3 fruit fly cellular contexts compared by ENCODE assay signal in genomic region chrX:16718169-16718723, dm6.
TF ChIP-seq lines count a peak whose summit lies in the region.

No protein-coding gene starts in this region.

- no peak for TF ChIP-seq CTCF in whole organism, embryonic (GFP tag; optimal IDR thresholded peaks at IDR 0.05; lab: Kevin White, UChicago)

TF ChIP-seq in whole organism, adult, 20 proteins besides CTCF, POLR2A, EP300 and RAD21:
- no peak for TF ChIP-seq CG11617 (GFP tag; optimal IDR thresholded peaks at IDR 0.05; lab: Kevin White, UChicago)
- no peak for TF ChIP-seq CG7045 (GFP tag; optimal IDR thresholded peaks at IDR 0.05; lab: Kevin White, UChicago)
- no peak for TF ChIP-seq CG1620 (GFP tag; optimal IDR thresholded peaks at IDR 0.05; lab: Kevin White, UChicago)
- TF ChIP-seq tj (GFP tag; optimal IDR thresholded peaks at IDR 0.05; lab: Kevin White, UChicago), result peak; percentile 98
- TF ChIP-seq CG7101 (tag; optimal IDR thresholded peaks at IDR 0.05; lab: Kevin White, UChicago), result no peak
- no peak for TF ChIP-seq Mnt (GFP tag; optimal IDR thresholded peaks at IDR 0.05; lab: Kevin White, UChicago)
- TF ChIP-seq kay (GFP tag; lab: Kevin White, UChicago; ENCODE audit: borderline replicate concordance), result no peak
- TF ChIP-seq pad (GFP tag; optimal IDR thresholded peaks at IDR 0.05; lab: Kevin White, UChicago), result no peak
- no peak for TF ChIP-seq cnc (optimal IDR thresholded peaks at IDR 0.05; lab: Kevin White, UChicago)
- no peak for TF ChIP-seq CG12768 (GFP tag; optimal IDR thresholded peaks at IDR 0.05; lab: Kevin White, UChicago)
- peak; percentile 37 for TF ChIP-seq cic (GFP tag; optimal IDR thresholded peaks at IDR 0.05; lab: Kevin White, UChicago)
- no peak for TF ChIP-seq Clk (GFP tag; optimal IDR thresholded peaks at IDR 0.05; lab: Kevin White, UChicago)
- TF ChIP-seq ovo (GFP tag; optimal IDR thresholded peaks at IDR 0.05; lab: Kevin White, UChicago), result no peak
- no peak for TF ChIP-seq Hr96 (GFP tag; optimal IDR thresholded peaks at IDR 0.05; lab: Kevin White, UChicago)
- TF ChIP-seq toe (GFP tag; optimal IDR thresholded peaks at IDR 0.05; lab: Kevin White, UChicago), result no peak
- TF ChIP-seq Crg-1 (GFP tag; optimal IDR thresholded peaks at IDR 0.05; lab: Kevin White, UChicago), result no peak
- TF ChIP-seq bab1 (GFP tag; optimal IDR thresholded peaks at IDR 0.05; lab: Kevin White, UChicago), result no peak
- TF ChIP-seq CG14711 (tag; optimal IDR thresholded peaks at IDR 0.05; lab: Kevin White, UChicago), result no peak
- peak; percentile 5 for TF ChIP-seq CG33017 (tag; optimal IDR thresholded peaks at IDR 0.05; lab: Kevin White, UChicago)

TF ChIP-seq in whole organism, embryonic, 481 proteins besides CTCF, POLR2A, EP300 and RAD21:
- TF ChIP-seq lbe (GFP tag; optimal IDR thresholded peaks at IDR 0.05; lab: Kevin White, UChicago) (peak; percentile 6), HLH54F (GFP tag; optimal IDR thresholded peaks at IDR 0.05; lab: Kevin White, UChicago) (no peak)

TF ChIP-seq in whole organism, prepupa, 60 proteins besides CTCF, POLR2A, EP300 and RAD21:
- no peak for TF ChIP-seq Sox15 (GFP tag; optimal IDR thresholded peaks at IDR 0.05; lab: Kevin White, UChicago)
- no peak for TF ChIP-seq CG34406 (GFP tag; optimal IDR thresholded peaks at IDR 0.05; lab: Kevin White, UChicago)
- no peak for TF ChIP-seq eg (GFP tag; IDR thresholded peaks at IDR 0.05; lab: Robert Waterston, UW)
- no peak for TF ChIP-seq salr (GFP tag; optimal IDR thresholded peaks at IDR 0.05; lab: Kevin White, UChicago)
- no peak for TF ChIP-seq CG6854 (GFP tag; optimal IDR thresholded peaks at IDR 0.05; lab: Kevin White, UChicago)
- peak; percentile 53 for TF ChIP-seq Eip78C (GFP tag; lab: Kevin White, UChicago)
- TF ChIP-seq CG11294 (GFP tag; IDR thresholded peaks at IDR 0.05; lab: Robert Waterston, UW), result no peak
- TF ChIP-seq CG4318 (GFP tag; optimal IDR thresholded peaks at IDR 0.05; lab: Kevin White, UChicago), result no peak
- TF ChIP-seq svp (GFP tag; lab: Kevin White, UChicago), result peak; percentile 82
- TF ChIP-seq CG6163 (GFP tag; IDR thresholded peaks at IDR 0.05; lab: Robert Waterston, UW), result 0 out of 3 replicates have a peak, but pooled peaks have one; percentile 31
TF ChIP-seq in whole organism, prepupa: peak in this region for 3.
